Worm (Caenorhabditis elegans): ENCODE data around the gene dhgd-1.

ce11 chrII:11592023-11592422 lies 40.1 kb upstream of the dhgd-1 start, which contains the start of gene F07A11.1:
- TF ChIP-seq T23F11.4 (GFP tag; optimal IDR thresholded peaks at IDR 0.05) = no peak
- TF ChIP-seq lim-6 (tag; optimal IDR thresholded peaks at IDR 0.05) = no peak
- no peak for TF ChIP-seq unc-3 (GFP tag; conservative IDR thresholded peaks at IDR 0.05)
- no peak for TF ChIP-seq unc-3 (tag; optimal IDR thresholded peaks at IDR 0.05)

Data from whole organism, late embryonic.